Fruit fly (Drosophila melanogaster): Measurements from ENCODE around the gene Aldh.

Gene Aldh

dm6 chr2L:9387240-9387672 is at the start of gene Aldh:
Aldh (plus strand) TSS chr2L:9387389.
- no peak for TF ChIP-seq EcR (GFP tag; optimal IDR thresholded peaks at IDR 0.05)
- TF ChIP-seq usp (GFP tag; optimal IDR thresholded peaks at IDR 0.05): no peak
- no peak for TF ChIP-seq pan (optimal IDR thresholded peaks at IDR 0.05)
- no peak for TF ChIP-seq CG8478 (optimal IDR thresholded peaks at IDR 0.05)
- no peak for TF ChIP-seq Dll (optimal IDR thresholded peaks at IDR 0.05)
- TF ChIP-seq psq (optimal IDR thresholded peaks at IDR 0.05): no peak

DNA sequence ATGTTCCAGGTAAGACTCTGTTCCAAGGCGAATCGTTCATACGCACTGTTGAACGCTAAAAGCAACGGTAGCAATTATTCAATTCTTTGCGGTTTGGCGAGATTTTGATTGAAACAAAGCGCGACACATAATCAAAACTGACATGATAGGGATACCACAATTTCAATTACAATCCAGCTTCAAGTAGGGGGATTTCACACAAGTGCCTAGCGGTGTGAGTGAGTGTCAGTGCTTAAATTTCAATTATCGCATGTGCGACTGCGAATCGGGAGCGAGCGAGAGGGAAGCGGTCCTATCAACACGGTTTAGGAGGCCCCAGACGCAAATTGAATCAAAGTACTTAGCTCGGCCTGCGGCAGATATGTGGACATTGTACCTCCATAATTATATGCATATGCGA is 48.3 kb upstream of the Aldh start:
- no peak for TF ChIP-seq CG8478 (optimal IDR thresholded peaks at IDR 0.05)
- no peak for TF ChIP-seq pan (optimal IDR thresholded peaks at IDR 0.05)
- no peak for TF ChIP-seq Dll (optimal IDR thresholded peaks at IDR 0.05)
- TF ChIP-seq usp (GFP tag; optimal IDR thresholded peaks at IDR 0.05): no peak
- TF ChIP-seq psq (optimal IDR thresholded peaks at IDR 0.05): no peak
- no peak for TF ChIP-seq EcR (GFP tag; optimal IDR thresholded peaks at IDR 0.05)

DNA sequence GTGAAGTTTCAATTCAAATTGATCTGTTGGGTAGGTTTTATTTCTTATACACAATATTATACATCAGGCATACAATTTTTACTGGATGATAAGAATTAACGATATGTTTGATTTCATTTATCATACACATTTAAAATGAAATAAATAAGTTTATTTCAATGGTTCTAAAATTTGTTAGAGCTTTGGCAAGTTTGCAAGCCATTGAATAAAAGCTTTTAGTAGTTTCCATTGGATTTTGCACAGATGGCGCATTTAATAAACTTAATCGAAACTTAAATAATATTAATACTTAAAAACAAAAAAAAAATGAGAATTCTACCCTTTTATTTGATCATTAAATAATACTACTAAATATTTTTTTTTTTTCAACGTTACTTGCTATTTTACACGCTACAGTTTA is 45.2 kb upstream of the Aldh start:
- TF ChIP-seq EcR (GFP tag; optimal IDR thresholded peaks at IDR 0.05) (no peak), usp (GFP tag; optimal IDR thresholded peaks at IDR 0.05) (no peak), Dll (optimal IDR thresholded peaks at IDR 0.05) (no peak), psq (optimal IDR thresholded peaks at IDR 0.05) (no peak), CG8478 (optimal IDR thresholded peaks at IDR 0.05) (no peak), pan (optimal IDR thresholded peaks at IDR 0.05) (no peak)

DNA sequence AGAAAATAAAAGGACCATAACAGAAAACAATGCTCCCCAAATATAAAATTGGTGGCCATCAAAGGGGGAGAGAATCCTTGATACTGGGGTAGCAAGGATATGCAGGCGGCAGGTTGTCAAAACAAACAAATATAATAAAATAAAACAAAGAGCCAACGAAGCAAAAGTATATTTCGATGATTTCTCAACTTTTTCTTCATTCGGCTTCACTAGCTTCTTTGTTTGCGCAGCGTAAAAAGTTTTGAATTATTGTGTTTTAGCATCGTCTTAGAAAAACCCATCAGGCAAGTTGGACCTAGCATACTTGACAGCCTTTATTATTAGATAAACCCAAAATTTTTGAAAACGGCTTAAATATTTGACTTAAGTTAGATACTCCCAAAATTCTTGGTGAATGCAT is 44.7 kb upstream of the Aldh start, which contains the start of gene CG3748:
Gene CG3748 (plus strand): TSS at position 301 of the 400 bp plus-strand sequence.
- no peak for TF ChIP-seq CG8478 (optimal IDR thresholded peaks at IDR 0.05)
- TF ChIP-seq usp (GFP tag; optimal IDR thresholded peaks at IDR 0.05): no peak
- no peak for TF ChIP-seq pan (optimal IDR thresholded peaks at IDR 0.05)
- TF ChIP-seq EcR (GFP tag; optimal IDR thresholded peaks at IDR 0.05): no peak
- no peak for TF ChIP-seq Dll (optimal IDR thresholded peaks at IDR 0.05)
- no peak for TF ChIP-seq psq (optimal IDR thresholded peaks at IDR 0.05)

DNA sequence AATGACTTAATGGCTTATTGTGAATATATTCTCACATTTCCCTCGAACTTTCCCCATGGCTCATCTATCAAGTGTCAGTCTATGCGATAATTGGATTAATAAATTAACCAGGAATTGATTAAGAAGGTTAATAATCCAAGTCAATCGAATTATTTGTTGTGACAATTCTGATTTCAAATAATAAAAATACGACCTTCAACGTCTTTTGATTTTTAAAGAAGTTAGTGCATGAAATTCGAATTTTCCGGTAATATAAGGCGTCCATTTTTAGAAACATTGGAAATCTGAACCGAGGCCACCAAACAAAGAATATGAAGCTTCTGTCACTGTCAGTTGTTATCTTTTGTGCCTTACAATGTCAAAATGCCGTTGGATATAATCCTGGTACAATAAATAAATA is 37.9 kb upstream of the Aldh start, which contains the start of gene CG43350:
Gene CG43350 (plus strand): TSS at position 301 of the 400 bp plus-strand sequence.
- no peak for TF ChIP-seq usp (GFP tag; optimal IDR thresholded peaks at IDR 0.05)
- TF ChIP-seq EcR (GFP tag; optimal IDR thresholded peaks at IDR 0.05): no peak
- TF ChIP-seq CG8478 (optimal IDR thresholded peaks at IDR 0.05): no peak
- no peak for TF ChIP-seq psq (optimal IDR thresholded peaks at IDR 0.05)
- TF ChIP-seq Dll (optimal IDR thresholded peaks at IDR 0.05): no peak
- TF ChIP-seq pan (optimal IDR thresholded peaks at IDR 0.05): no peak

dm6 chr2L:9350170-9350569 is 37.0 kb upstream of the Aldh start, which contains the start of gene CG13110:
CG13110 (plus strand) TSS chr2L:9350470.
- TF ChIP-seq psq (optimal IDR thresholded peaks at IDR 0.05) (no peak), CG8478 (optimal IDR thresholded peaks at IDR 0.05) (no peak), usp (GFP tag; optimal IDR thresholded peaks at IDR 0.05) (no peak), Dll (optimal IDR thresholded peaks at IDR 0.05) (no peak), pan (optimal IDR thresholded peaks at IDR 0.05) (no peak)

DNA sequence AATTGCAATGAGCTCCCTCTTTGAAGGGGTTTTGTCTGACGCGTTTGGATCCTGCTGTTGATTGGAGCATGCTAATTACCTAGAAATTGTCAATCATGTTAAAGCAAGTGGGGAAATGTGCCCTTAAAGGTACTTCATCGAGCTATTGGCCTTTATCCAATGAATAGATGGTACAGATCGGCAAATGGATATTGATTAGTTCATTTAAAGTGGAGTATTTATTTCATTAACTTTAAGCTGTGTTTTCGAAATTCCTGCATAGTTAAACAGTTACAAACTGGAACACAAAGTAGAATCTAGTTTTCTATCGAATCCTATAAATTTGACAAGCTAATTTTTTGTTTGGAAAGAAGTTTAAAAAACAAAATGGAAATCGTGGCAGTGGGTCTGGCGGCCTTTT is 19.8 kb upstream of the Aldh start, which contains the start of gene CG34181:
Gene CG34181 (plus strand): TSS at position 301 of the 400 bp plus-strand sequence.
- TF ChIP-seq Dll (optimal IDR thresholded peaks at IDR 0.05) (no peak), EcR (GFP tag; optimal IDR thresholded peaks at IDR 0.05) (no peak), CG8478 (optimal IDR thresholded peaks at IDR 0.05) (no peak), psq (optimal IDR thresholded peaks at IDR 0.05) (no peak), pan (optimal IDR thresholded peaks at IDR 0.05) (no peak)

DNA sequence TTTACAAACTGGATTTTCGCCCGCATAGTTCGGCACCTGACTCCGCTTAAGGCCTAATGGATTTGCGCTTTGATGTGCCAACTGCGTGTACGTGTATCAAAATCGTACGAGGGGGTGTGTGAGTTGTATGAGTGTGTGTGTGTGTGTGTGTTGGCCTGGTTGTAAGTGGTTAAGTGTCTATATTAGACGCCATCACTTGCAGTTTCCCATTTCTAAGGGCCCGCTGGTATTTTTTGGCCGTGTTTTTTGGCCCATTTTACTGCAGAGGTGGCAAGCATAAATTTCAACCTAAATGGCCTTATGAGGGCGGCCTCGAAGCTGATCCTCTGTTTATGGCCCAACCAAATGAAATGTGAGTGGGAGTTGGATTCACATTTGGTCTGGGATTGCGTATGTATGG is 17.5 kb upstream of the Aldh start:
- TF ChIP-seq EcR (GFP tag; optimal IDR thresholded peaks at IDR 0.05) (no peak), Dll (optimal IDR thresholded peaks at IDR 0.05) (no peak), CG8478 (optimal IDR thresholded peaks at IDR 0.05) (no peak), usp (GFP tag; optimal IDR thresholded peaks at IDR 0.05) (no peak), psq (optimal IDR thresholded peaks at IDR 0.05) (no peak), pan (optimal IDR thresholded peaks at IDR 0.05) (no peak)

- TF ChIP-seq EcR (GFP tag; optimal IDR thresholded peaks at IDR 0.05): no peak
- TF ChIP-seq pan (optimal IDR thresholded peaks at IDR 0.05): no peak
- TF ChIP-seq Dll (optimal IDR thresholded peaks at IDR 0.05): no peak
- no peak for TF ChIP-seq CG8478 (optimal IDR thresholded peaks at IDR 0.05)
- TF ChIP-seq usp (GFP tag; optimal IDR thresholded peaks at IDR 0.05): no peak
- TF ChIP-seq psq (optimal IDR thresholded peaks at IDR 0.05): no peak
Measured at dm6 chr2L:9377789-9378188, 9.4 kb upstream of the Aldh start.

DNA sequence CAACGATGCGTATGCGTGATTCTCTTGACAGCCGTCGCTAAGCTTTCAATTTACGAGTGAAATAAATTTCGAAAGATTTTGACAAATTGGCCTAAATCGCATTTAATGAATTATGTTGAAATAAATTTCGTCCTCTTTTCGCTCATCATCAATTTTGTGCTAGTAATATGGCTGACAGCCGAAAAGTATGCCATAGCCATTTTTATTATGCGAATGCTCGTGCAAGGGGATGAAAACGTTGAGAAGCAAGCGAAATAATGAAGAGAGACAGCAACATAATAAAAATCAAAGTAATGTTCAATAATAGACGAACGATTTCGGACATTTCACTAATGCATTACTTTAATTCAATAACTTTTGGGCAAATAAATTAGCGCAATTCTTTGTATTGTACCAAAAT is 919 bp upstream of the Aldh start:
- TF ChIP-seq Dll (optimal IDR thresholded peaks at IDR 0.05): no peak
- no peak for TF ChIP-seq pan (optimal IDR thresholded peaks at IDR 0.05)
- no peak for TF ChIP-seq usp (GFP tag; optimal IDR thresholded peaks at IDR 0.05)
- no peak for TF ChIP-seq EcR (GFP tag; optimal IDR thresholded peaks at IDR 0.05)
- TF ChIP-seq CG8478 (optimal IDR thresholded peaks at IDR 0.05): no peak
- no peak for TF ChIP-seq psq (optimal IDR thresholded peaks at IDR 0.05)

dm6 chr2L:9388013-9388605 is 920 bp downstream of the Aldh start:
- TF ChIP-seq pan (optimal IDR thresholded peaks at IDR 0.05) (no peak), usp (GFP tag; optimal IDR thresholded peaks at IDR 0.05) (no peak), CG8478 (optimal IDR thresholded peaks at IDR 0.05) (no peak), EcR (GFP tag; optimal IDR thresholded peaks at IDR 0.05) (no peak), Dll (optimal IDR thresholded peaks at IDR 0.05) (no peak), psq (optimal IDR thresholded peaks at IDR 0.05) (no peak)

DNA sequence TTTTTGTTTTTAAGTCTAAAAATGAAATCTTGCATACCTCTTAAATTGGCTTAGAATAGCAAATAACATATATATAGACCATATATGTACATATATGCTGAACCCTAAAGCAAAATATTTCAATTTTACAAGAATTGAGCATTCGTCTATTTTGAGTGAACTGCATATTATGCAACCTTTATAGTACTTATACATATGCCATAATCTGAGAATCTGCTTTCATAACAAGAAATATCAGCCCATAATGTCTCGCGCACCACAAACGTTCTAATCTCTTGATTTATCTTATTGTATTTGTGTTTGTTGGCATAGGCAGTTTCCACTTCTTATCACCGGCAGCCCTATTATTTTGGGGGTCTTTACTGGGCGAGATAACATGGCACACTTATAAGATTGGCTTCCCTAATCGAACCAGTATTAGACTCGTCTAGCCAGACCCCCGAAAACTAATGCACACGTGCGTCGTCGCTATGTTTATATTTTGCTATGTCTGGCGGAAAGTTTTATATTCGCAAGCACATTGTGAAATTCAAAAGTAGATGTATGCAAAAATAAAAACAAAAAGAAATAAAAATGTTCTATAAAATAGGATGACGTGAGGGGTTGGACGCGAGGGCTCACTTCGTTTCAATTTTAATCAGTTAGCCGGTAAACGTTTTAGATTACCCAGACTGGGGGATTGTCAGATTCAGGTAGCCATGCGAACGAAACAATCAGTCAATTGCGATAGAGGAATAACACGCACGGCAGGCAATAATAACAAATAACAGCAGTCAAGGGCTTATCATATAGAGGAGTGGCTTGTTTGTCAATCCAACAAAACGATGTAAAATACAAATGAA is 2.0 kb downstream of the Aldh start:
- TF ChIP-seq CG8478 (optimal IDR thresholded peaks at IDR 0.05): no peak
- TF ChIP-seq Dll (optimal IDR thresholded peaks at IDR 0.05): no peak
- TF ChIP-seq EcR (GFP tag; optimal IDR thresholded peaks at IDR 0.05): no peak
- TF ChIP-seq pan (optimal IDR thresholded peaks at IDR 0.05): no peak
- TF ChIP-seq usp (GFP tag; optimal IDR thresholded peaks at IDR 0.05): no peak
- TF ChIP-seq psq (optimal IDR thresholded peaks at IDR 0.05): no peak
